Worm (Caenorhabditis elegans) whole organism, young adult: ENCODE measurements around the gene F28H7.3.

Experiments used
- B0336.3 ChIP-seq: fragments of 200-800 bp; sonication (Bioruptor generic); IDR thresholded peaks from 2 replicates; pipeline ENCODE4 v1.3.6; 2022; ENCODE audit warnings: missing genetic modification characterization, missing compliant biosample characterization
- F39B2.1 ChIP-seq: fragments of 200-800 bp; sonication (Bioruptor generic); IDR thresholded peaks from 2 replicates; pipeline ENCODE4 v1.3.6; 2022; ENCODE audit warnings: missing genetic modification reagents, missing genetic modification characterization, missing compliant biosample characterization
- K11D2.4 ChIP-seq: fragments of 200-800 bp; sonication (Bioruptor generic); IDR thresholded peaks from 2 replicates; pipeline ENCODE4 v1.3.6; 2022; ENCODE audit warnings: missing genetic modification reagents, missing genetic modification characterization, missing compliant biosample characterization
- Y79H2A.3 ChIP-seq: fragments of 200-800 bp; sonication (Bioruptor generic); conservative IDR thresholded peaks from 2 replicates; pipeline ENCODE4 v1.3.6; 2022; ENCODE audit warnings: missing genetic modification reagents, missing genetic modification characterization, missing compliant biosample characterization
- Y95B8A.8 ChIP-seq: fragments of 200-800 bp; sonication (Bioruptor generic); IDR thresholded peaks from 2 replicates; pipeline ENCODE4 v1.3.6; 2022; ENCODE audit warnings: missing genetic modification reagents, missing genetic modification characterization, missing compliant biosample characterization
- ZK185.1 ChIP-seq: sonication (generic microtip); optimal IDR thresholded peaks from 2 replicates; lab custom pipeline; 2016; ENCODE audit warnings: mild to moderate bottlenecking, missing genetic modification characterization, missing compliant biosample characterization; ENCODE audit not compliant: poor library complexity, severe bottlenecking
- akir-1 ChIP-seq: fragments of 200-800 bp; sonication (Bioruptor generic); optimal IDR thresholded peaks from 2 replicates; lab custom pipeline; 2018; ENCODE audit warnings: mild to moderate bottlenecking, missing genetic modification characterization, moderate library complexity, missing compliant biosample characterization
- athp-1 ChIP-seq: sonication (generic microtip); optimal IDR thresholded peaks from 2 replicates; lab custom pipeline; 2017; ENCODE audit warnings: mild to moderate bottlenecking, missing genetic modification characterization, missing compliant biosample characterization
- bed-1 ChIP-seq: fragments of 200-800 bp; sonication (Bioruptor generic); IDR thresholded peaks from 2 replicates; pipeline ENCODE4 v1.3.6; 2022; ENCODE audit warnings: missing genetic modification reagents, missing genetic modification characterization, missing compliant biosample characterization
- cebp-1 ChIP-seq, 2 experiments: fragments of 200-800 bp in 1 of 2; sonication (Bioruptor generic) in 1 of 2; sonication (generic microtip) in 1 of 2; IDR thresholded peaks in 1 of 2; optimal IDR thresholded peaks in 1 of 2; 2 replicates each; pipeline versions ENCODE4 v1.3.6 to Lab custom; 2017 to 2022; ENCODE audit warnings: missing compliant biosample characterization in 2 of 2, missing genetic modification characterization in 2 of 2, mild to moderate bottlenecking in 1 of 2, missing genetic modification reagents in 1 of 2, moderate library complexity in 1 of 2
- ceh-40 ChIP-seq: fragments of 200-800 bp; sonication (Bioruptor generic); IDR thresholded peaks from 2 replicates; pipeline ENCODE4 v1.3.6; 2022; ENCODE audit warnings: missing genetic modification characterization, missing compliant biosample characterization
- ekl-4 ChIP-seq: fragments of 200-800 bp; sonication (Bioruptor generic); IDR thresholded peaks from 2 replicates; pipeline ENCODE4 v1.3.6; 2022; ENCODE audit warnings: missing genetic modification reagents, missing genetic modification characterization, missing compliant biosample characterization
- gei-17 ChIP-seq: fragments of 200-800 bp; sonication (Bioruptor generic); optimal IDR thresholded peaks from 2 replicates; lab custom pipeline; 2018; ENCODE audit warnings: mild to moderate bottlenecking, missing genetic modification characterization, missing compliant biosample characterization
- hlh-12 ChIP-seq: sonication (generic microtip); optimal IDR thresholded peaks from 2 replicates; lab custom pipeline; 2016; ENCODE audit warnings: missing genetic modification characterization, missing compliant biosample characterization
- hlh-26 ChIP-seq: fragments of 200-800 bp; sonication (Bioruptor generic); conservative IDR thresholded peaks from 2 replicates; pipeline ENCODE4 v1.3.6; 2022; ENCODE audit warnings: missing genetic modification reagents, missing genetic modification characterization, missing compliant biosample characterization
- lag-1 ChIP-seq: fragments of 200-800 bp; sonication (Bioruptor generic); IDR thresholded peaks from 2 replicates; pipeline ENCODE4 v1.3.6; 2022; ENCODE audit warnings: missing genetic modification reagents, missing genetic modification characterization, missing compliant biosample characterization
- let-607 ChIP-seq, 2 experiments: fragments of 200-800 bp in 1 of 2; sonication (Bioruptor generic) in 1 of 2; sonication (generic microtip) in 1 of 2; optimal IDR thresholded peaks; 2 replicates each; lab custom pipeline; 2016 to 2018; ENCODE audit warnings: mild to moderate bottlenecking in 2 of 2, missing compliant biosample characterization in 2 of 2, missing genetic modification characterization in 2 of 2, moderate library complexity in 2 of 2, missing genotype in 1 of 2
- lin-26 ChIP-seq: fragments of 200-800 bp; sonication (Bioruptor generic); IDR thresholded peaks from 2 replicates; pipeline ENCODE4 v1.3.6; 2022; ENCODE audit warnings: missing genetic modification reagents, missing genetic modification characterization, missing compliant biosample characterization
- lir-1 ChIP-seq: fragments of 200-800 bp; sonication (Bioruptor generic); conservative IDR thresholded peaks from 2 replicates; pipeline ENCODE4 v1.3.6; 2022; ENCODE audit warnings: missing genetic modification reagents, missing genetic modification characterization, missing compliant biosample characterization
- lsl-1 ChIP-seq: fragments of 200-800 bp; sonication (Bioruptor generic); optimal IDR thresholded peaks from 2 replicates; lab custom pipeline; 2018; ENCODE audit warnings: mild to moderate bottlenecking, missing genetic modification characterization, moderate library complexity, missing compliant biosample characterization
- madf-10 ChIP-seq: sonication (generic microtip); optimal IDR thresholded peaks from 2 replicates; lab custom pipeline; 2016; ENCODE audit warnings: mild to moderate bottlenecking, missing genetic modification characterization, missing compliant biosample characterization
- madf-3 ChIP-seq: fragments of 200-800 bp; sonication (Bioruptor generic); IDR thresholded peaks from 2 replicates; pipeline ENCODE4 v1.3.6; 2022; ENCODE audit warnings: missing genetic modification reagents, missing genetic modification characterization, missing compliant biosample characterization
- nhr-80 ChIP-seq: sonication (generic microtip); optimal IDR thresholded peaks from 2 replicates; lab custom pipeline; 2016; ENCODE audit warnings: missing genetic modification characterization, missing compliant biosample characterization
- nhr-90 ChIP-seq: sonication (generic microtip); optimal IDR thresholded peaks from 2 replicates; lab custom pipeline; 2016; ENCODE audit warnings: missing genotype, mild to moderate bottlenecking, missing genetic modification characterization, missing compliant biosample characterization
- rpc-1 ChIP-seq, 2 experiments: fragments of 150-350 bp in 1 of 2; sonication (generic microtip) in 1 of 2; optimal IDR thresholded peaks; 2 replicates each; lab custom pipeline; 2014 to 2018; ENCODE audit warnings: missing biosample characterization in 1 of 2, missing genetic modification characterization in 1 of 2, missing genetic modification reagents in 1 of 2, missing genotype in 1 of 2
- snpc-3.4 ChIP-seq: sonication (generic microtip); optimal IDR thresholded peaks from 2 replicates; lab custom pipeline; 2017; ENCODE audit warnings: missing genetic modification characterization, mild to moderate bottlenecking, missing compliant biosample characterization, antibody characterized with exemption, moderate library complexity, missing genotype, missing genetic modification reagents
- snpc-4 ChIP-seq, 5 experiments: fragments of 150-350 bp in 1 of 5; sonication (generic microtip) in 4 of 5; optimal IDR thresholded peaks; 2 replicates each; lab custom pipeline; 2014 to 2018; ENCODE audit warnings: missing genetic modification characterization in 5 of 5, missing biosample characterization in 3 of 5, antibody characterized with exemption in 2 of 5, mild to moderate bottlenecking in 2 of 5, missing compliant biosample characterization in 2 of 5, missing genotype in 2 of 5, moderate library complexity in 2 of 5, missing genetic modification reagents in 1 of 5
- zfh-2 ChIP-seq: fragments of 200-800 bp; sonication (Bioruptor generic); conservative IDR thresholded peaks from 2 replicates; pipeline ENCODE4 v1.3.6; 2022; ENCODE audit warnings: missing genetic modification reagents, missing genetic modification characterization, missing compliant biosample characterization

Gene F28H7.3

ce11 chrV:10726691-10727090 is 23.9 kb downstream of the F28H7.3 start:
- no peak for TF ChIP-seq K11D2.4 (GFP tag; lab: Robert Waterston, UW)
- peak; percentile 86 for TF ChIP-seq nhr-80 (tag; lab: Kevin White, UChicago)
- no peak for TF ChIP-seq F39B2.1 (GFP tag; lab: Robert Waterston, UW)
- no peak for TF ChIP-seq lir-1 (GFP tag; lab: Robert Waterston, UW)

ce11 chrV:10725424-10725951 is 25.1 kb downstream of the F28H7.3 start:
- TF ChIP-seq ekl-4 (GFP tag; lab: Robert Waterston, UW), result 0 out of 2 replicates have a peak, but pooled peaks have one; percentile 9
- 0 out of 2 replicates have a peak, but pooled peaks have one; percentile 10 for TF ChIP-seq cebp-1 (GFP tag; IDR thresholded peaks at IDR 0.05; lab: Robert Waterston, UW)
- TF ChIP-seq cebp-1 (tag; optimal IDR thresholded peaks at IDR 0.05; lab: Kevin White, UChicago), result no peak
- no peak for TF ChIP-seq madf-3

- TF ChIP-seq hlh-12 (tag; lab: Kevin White, UChicago) (no peak), athp-1 (tag; lab: Kevin White, UChicago) (no peak), ZK185.1 (tag; lab: Kevin White, UChicago) (no peak), B0336.3 (GFP tag; lab: Robert Waterston, UW) (no peak), Y95B8A.8 (GFP tag; lab: Robert Waterston, UW) (no peak), akir-1 (GFP tag; lab: Kevin White, UChicago) (no peak), lag-1 (GFP tag; lab: Robert Waterston, UW) (no peak), nhr-90 (no peak), bed-1 (GFP tag; lab: Robert Waterston, UW) (no peak), snpc-3.4 (tag; lab: Kevin White, UChicago) (no peak), snpc-4 (GFP tag; optimal IDR thresholded peaks at IDR 0.05; lab: Kevin White, UChicago) (no peak), snpc-4 (tag; optimal IDR thresholded peaks at IDR 0.05; lab: Kevin White, UChicago) (no peak), Y79H2A.3 (GFP tag; lab: Robert Waterston, UW) (no peak), let-607 (tag; optimal IDR thresholded peaks at IDR 0.05; lab: Kevin White, UChicago) (no peak), madf-10 (tag; lab: Kevin White, UChicago) (no peak), gei-17 (no peak), lsl-1 (GFP tag; lab: Kevin White, UChicago) (no peak), lin-26 (GFP tag; lab: Robert Waterston, UW) (no peak), hlh-26 (GFP tag; lab: Robert Waterston, UW) (no peak), zfh-2 (GFP tag; lab: Robert Waterston, UW) (no peak)
Observed at ce11 chrV:10724472-10724871, 26.1 kb downstream of the F28H7.3 start.

ce11 chrV:10723583-10723982 is 27.0 kb downstream of the F28H7.3 start:
- TF ChIP-seq ceh-40 (GFP tag; lab: Robert Waterston, UW), result no peak

- no peak for TF ChIP-seq rpc-1 (optimal IDR thresholded peaks at IDR 0.05; lab: Kevin White, UChicago)
- TF ChIP-seq rpc-1 (tag; optimal IDR thresholded peaks at IDR 0.05; lab: Kevin White, UChicago), result no peak
Observed at ce11 chrV:10723181-10723580, 27.4 kb downstream of the F28H7.3 start.
